Fruit fly (Drosophila melanogaster) whole organism, embryonic: ENCODE measurements around the gene Send2.

Experiments used
- Asciz ChIP-seq: fragments of 200-800 bp; sonication (Bioruptor generic); optimal IDR thresholded peaks from 2 replicates; lab custom pipeline; 2017; ENCODE audit warnings: missing biosample characterization, mild to moderate bottlenecking, missing genetic modification characterization, missing genetic modification reagents
- Atf-2 ChIP-seq: fragments of 200-800 bp; sonication (Bioruptor generic); optimal IDR thresholded peaks from 2 replicates; lab custom pipeline; 2016; ENCODE audit warnings: missing biosample characterization, missing genetic modification characterization
- Blimp-1 ChIP-seq: fragments of 200-800 bp; sonication (Bioruptor generic); optimal IDR thresholded peaks from 3 replicates; lab custom pipeline; 2018; ENCODE audit warnings: missing biosample characterization, missing genetic modification characterization, mild to moderate bottlenecking, moderate library complexity, missing genetic modification reagents
- CG10979 ChIP-seq: fragments of 200-800 bp; sonication (Bioruptor generic); optimal IDR thresholded peaks from 2 replicates; lab custom pipeline; 2018; ENCODE audit warnings: missing biosample characterization, mild to moderate bottlenecking, missing genetic modification characterization, moderate library complexity
- CG12104 ChIP-seq: fragments of 200-800 bp; sonication (Bioruptor generic); optimal IDR thresholded peaks from 3 replicates; lab custom pipeline; 2016; ENCODE audit warnings: missing biosample characterization, missing genetic modification characterization
- CG12391 ChIP-seq: fragments of 200-800 bp; sonication (Bioruptor generic); optimal IDR thresholded peaks from 3 replicates; lab custom pipeline; 2018; ENCODE audit warnings: missing biosample characterization, mild to moderate bottlenecking, missing genetic modification characterization, moderate library complexity
- CG14441 ChIP-seq: fragments of 200-800 bp; sonication (Bioruptor generic); IDR thresholded peaks from 2 replicates; pipeline ENCODE4 v1.3.6; 2022; ENCODE audit warnings: missing biosample characterization, missing genetic modification characterization
- CG14860 ChIP-seq: fragments of 200-800 bp; sonication (Bioruptor generic); IDR thresholded peaks from 3 replicates; pipeline ENCODE4 v1.3.6; 2022; ENCODE audit warnings: missing biosample characterization, missing genetic modification characterization; ENCODE audit not compliant: partially characterized antibody
- CG17568 ChIP-seq: fragments of 200-800 bp; sonication (Bioruptor generic); optimal IDR thresholded peaks from 2 replicates; lab custom pipeline; 2018; ENCODE audit warnings: missing biosample characterization, mild to moderate bottlenecking, missing genetic modification characterization, moderate library complexity
- CG17829 ChIP-seq: fragments of 200-800 bp; optimal IDR thresholded peaks from 2 replicates; lab custom pipeline; 2019; ENCODE audit warnings: missing biosample characterization, mild to moderate bottlenecking, missing genetic modification characterization, moderate library complexity
- CG1832 ChIP-seq: fragments of 200-800 bp; sonication (Bioruptor generic); optimal IDR thresholded peaks from 2 replicates; lab custom pipeline; 2017; ENCODE audit warnings: missing biosample characterization, mild to moderate bottlenecking, missing genetic modification characterization, inconsistent platforms
- CG31441 ChIP-seq: fragments of 200-800 bp; sonication (Bioruptor generic); IDR thresholded peaks from 2 replicates; pipeline ENCODE4 v1.3.6; 2022; ENCODE audit warnings: missing biosample characterization, missing genetic modification characterization
- CG34376 ChIP-seq: fragments of 200-800 bp; sonication (Bioruptor generic); optimal IDR thresholded peaks from 2 replicates; lab custom pipeline; 2018; ENCODE audit warnings: missing biosample characterization, mild to moderate bottlenecking, missing genetic modification characterization
- CG34422 ChIP-seq: fragments of 200-800 bp; sonication (Bioruptor generic); IDR thresholded peaks from 3 replicates; pipeline ENCODE4 v1.3.6; 2022; ENCODE audit warnings: missing biosample characterization, missing genetic modification characterization
- CG3847 ChIP-seq: fragments of 200-800 bp; sonication (Bioruptor generic); IDR thresholded peaks from 2 replicates; pipeline ENCODE4 v1.3.6; 2022; ENCODE audit warnings: missing biosample characterization, missing genetic modification characterization
- CG8281 ChIP-seq: fragments of 200-800 bp; sonication (Bioruptor generic); optimal IDR thresholded peaks from 2 replicates; lab custom pipeline; 2018; ENCODE audit warnings: missing biosample characterization, mild to moderate bottlenecking, missing genetic modification characterization, moderate library complexity
- Camta ChIP-seq: fragments of 200-800 bp; sonication (Bioruptor generic); optimal IDR thresholded peaks from 2 replicates; lab custom pipeline; 2016; ENCODE audit warnings: missing biosample characterization, missing genetic modification characterization
- D19A ChIP-seq: fragments of 200-800 bp; optimal IDR thresholded peaks from 3 replicates; lab custom pipeline; 2019; ENCODE audit warnings: missing biosample characterization, mild to moderate bottlenecking, missing genetic modification characterization, moderate library complexity
- Dad ChIP-seq: fragments of 200-800 bp; sonication (Bioruptor generic); optimal IDR thresholded peaks from 3 replicates; lab custom pipeline; 2016; ENCODE audit warnings: missing biosample characterization, missing genetic modification characterization
- Deaf1 ChIP-seq: fragments of 200-800 bp; optimal IDR thresholded peaks from 3 replicates; lab custom pipeline; 2019; ENCODE audit warnings: missing biosample characterization, mild to moderate bottlenecking, missing genetic modification characterization, moderate library complexity
- Fer1 ChIP-seq: fragments of 200-800 bp; sonication (Bioruptor generic); optimal IDR thresholded peaks from 2 replicates; lab custom pipeline; 2017; ENCODE audit warnings: missing biosample characterization, mild to moderate bottlenecking, missing genetic modification characterization
- Jarid2 ChIP-seq: fragments of 200-800 bp; sonication (Bioruptor generic); optimal IDR thresholded peaks from 3 replicates; lab custom pipeline; 2017; ENCODE audit warnings: mild to moderate bottlenecking, missing biosample characterization, missing genetic modification reagents, missing genetic modification characterization
- Med ChIP-seq: fragments of 200-800 bp; sonication (Bioruptor generic); peaks from one replicate; lab custom pipeline; 2016; ENCODE audit warnings: missing biosample characterization, missing genetic modification characterization, mild to moderate bottlenecking, inconsistent platforms, moderate library complexity
- NC2α ChIP-seq: fragments of 200-800 bp; sonication (Bioruptor generic); optimal IDR thresholded peaks from 2 replicates; lab custom pipeline; 2016; ENCODE audit warnings: missing biosample characterization, missing genetic modification characterization
- Nf-YC ChIP-seq: fragments of 200-800 bp; optimal IDR thresholded peaks from 3 replicates; lab custom pipeline; 2019; ENCODE audit warnings: missing biosample characterization, mild to moderate bottlenecking, missing genetic modification characterization, moderate library complexity
- Oli ChIP-seq: fragments of 200-800 bp; sonication (Bioruptor generic); optimal IDR thresholded peaks from 2 replicates; lab custom pipeline; 2018; ENCODE audit warnings: missing biosample characterization, mild to moderate bottlenecking, missing genetic modification characterization, moderate library complexity
- Opbp ChIP-seq: fragments of 200-800 bp; sonication (Bioruptor generic); IDR thresholded peaks from 3 replicates; pipeline ENCODE4 v1.3.6; 2022; ENCODE audit warnings: missing biosample characterization, missing genetic modification characterization; ENCODE audit not compliant: partially characterized antibody
- PHDP ChIP-seq: fragments of 200-800 bp; sonication (Bioruptor generic); optimal IDR thresholded peaks from 3 replicates; lab custom pipeline; 2018; ENCODE audit warnings: missing biosample characterization, mild to moderate bottlenecking, missing genetic modification characterization, moderate library complexity
- Ptx1 ChIP-seq: fragments of 200-800 bp; sonication (Bioruptor generic); IDR thresholded peaks from 2 replicates; pipeline ENCODE4 v1.3.6; 2022; ENCODE audit warnings: missing biosample characterization, missing genetic modification characterization
- Rfx ChIP-seq: fragments of 200-800 bp; sonication (Bioruptor generic); IDR thresholded peaks from 2 replicates; pipeline ENCODE4 v1.3.6; 2022; ENCODE audit warnings: missing biosample characterization, missing genetic modification characterization
- Sin3A ChIP-seq: fragments of >200 bp; optimal IDR thresholded peaks from 2 replicates; lab custom pipeline; 2018
- Ssrp ChIP-seq: fragments of 200-800 bp; sonication (Bioruptor generic); optimal IDR thresholded peaks from 2 replicates; lab custom pipeline; 2018; ENCODE audit warnings: missing biosample characterization, mild to moderate bottlenecking, missing genetic modification characterization, moderate library complexity
- bsh ChIP-seq, 2 experiments: fragments of 200-800 bp; sonication (Bioruptor generic); optimal IDR thresholded peaks; 2 replicates each; lab custom pipeline; 2017 to 2018; ENCODE audit warnings: mild to moderate bottlenecking in 2 of 2, missing biosample characterization in 2 of 2, missing genetic modification characterization in 2 of 2, moderate library complexity in 1 of 2
- da ChIP-seq: fragments of 200-800 bp; sonication (Bioruptor generic); optimal IDR thresholded peaks from 2 replicates; lab custom pipeline; 2016; ENCODE audit warnings: missing biosample characterization, missing genetic modification characterization
- dm ChIP-seq: fragments of 200-800 bp; sonication (Bioruptor generic); optimal IDR thresholded peaks from 3 replicates; lab custom pipeline; 2016; ENCODE audit warnings: missing biosample characterization, missing genetic modification characterization
- gt ChIP-seq: fragments of 200-800 bp; sonication (Bioruptor generic); IDR thresholded peaks from 2 replicates; pipeline ENCODE4 v1.3.6; 2022; ENCODE audit warnings: missing biosample characterization, missing genetic modification characterization
- hth ChIP-seq: fragments of >200 bp; optimal IDR thresholded peaks from 2 replicates; lab custom pipeline; 2017; ENCODE audit warnings: inconsistent platforms
- inv ChIP-seq: fragments of 200-800 bp; sonication (Bioruptor generic); IDR thresholded peaks from 2 replicates; pipeline ENCODE4 v1.3.6; 2022; ENCODE audit warnings: missing biosample characterization, missing genetic modification characterization; ENCODE audit not compliant: partially characterized antibody
- lab ChIP-seq: fragments of 200-800 bp; sonication (Bioruptor generic); optimal IDR thresholded peaks from 3 replicates; lab custom pipeline; 2017; ENCODE audit warnings: missing biosample characterization, missing genetic modification characterization, mild to moderate bottlenecking, moderate library complexity, missing genetic modification reagents
- lola ChIP-seq, 3 experiments: fragments of >200 bp in 2 of 3; fragments of 200-800 bp in 1 of 3; sonication (Bioruptor generic) in 1 of 3; optimal IDR thresholded peaks; 2 replicates each; lab custom pipeline; 2017 to 2019; ENCODE audit warnings: missing biosample characterization in 3 of 3, missing genetic modification characterization in 3 of 3, mild to moderate bottlenecking in 1 of 3, moderate library complexity in 1 of 3
- luna ChIP-seq: fragments of 200-800 bp; sonication (Bioruptor generic); optimal IDR thresholded peaks from 2 replicates; lab custom pipeline; 2016; ENCODE audit warnings: missing biosample characterization, missing genetic modification characterization
- odd ChIP-seq: fragments of 200-800 bp; sonication (Bioruptor generic); optimal IDR thresholded peaks from 2 replicates; lab custom pipeline; 2017; ENCODE audit warnings: missing biosample characterization, mild to moderate bottlenecking, missing genetic modification characterization
- onecut ChIP-seq: fragments of 200-800 bp; sonication (Bioruptor generic); IDR thresholded peaks from 2 replicates; pipeline ENCODE4 v1.3.6; 2022; ENCODE audit warnings: missing biosample characterization, missing genetic modification characterization
- prd ChIP-seq, 3 experiments: fragments of >200 bp in 2 of 3; fragments of 200-800 bp in 1 of 3; sonication (Bioruptor generic) in 1 of 3; optimal IDR thresholded peaks in 2 of 3; IDR thresholded peaks in 1 of 3; 2 replicates in 2 of 3; 3 replicates in 1 of 3; pipeline versions ENCODE4 v1.3.6 to Lab custom; 2017 to 2022; ENCODE audit warnings: missing biosample characterization in 1 of 3, missing genetic modification characterization in 1 of 3
- shn ChIP-seq: fragments of 200-800 bp; sonication (Bioruptor generic); optimal IDR thresholded peaks from 3 replicates; lab custom pipeline; 2016; ENCODE audit warnings: missing biosample characterization, missing genetic modification characterization
- sim ChIP-seq: fragments of 200-800 bp; sonication (Bioruptor generic); IDR thresholded peaks from 2 replicates; pipeline ENCODE4 v1.3.6; 2022; ENCODE audit warnings: missing biosample characterization, missing genetic modification characterization
- usp ChIP-seq: fragments of >200 bp; optimal IDR thresholded peaks from 2 replicates; lab custom pipeline; 2017; ENCODE audit warnings: missing biosample characterization, missing genetic modification characterization
- zen2 ChIP-seq: fragments of 200-800 bp; sonication (Bioruptor generic); IDR thresholded peaks from 3 replicates; pipeline ENCODE4 v1.3.6; 2022; ENCODE audit warnings: missing biosample characterization, missing genetic modification characterization; ENCODE audit not compliant: partially characterized antibody

Gene Send2

DNA sequence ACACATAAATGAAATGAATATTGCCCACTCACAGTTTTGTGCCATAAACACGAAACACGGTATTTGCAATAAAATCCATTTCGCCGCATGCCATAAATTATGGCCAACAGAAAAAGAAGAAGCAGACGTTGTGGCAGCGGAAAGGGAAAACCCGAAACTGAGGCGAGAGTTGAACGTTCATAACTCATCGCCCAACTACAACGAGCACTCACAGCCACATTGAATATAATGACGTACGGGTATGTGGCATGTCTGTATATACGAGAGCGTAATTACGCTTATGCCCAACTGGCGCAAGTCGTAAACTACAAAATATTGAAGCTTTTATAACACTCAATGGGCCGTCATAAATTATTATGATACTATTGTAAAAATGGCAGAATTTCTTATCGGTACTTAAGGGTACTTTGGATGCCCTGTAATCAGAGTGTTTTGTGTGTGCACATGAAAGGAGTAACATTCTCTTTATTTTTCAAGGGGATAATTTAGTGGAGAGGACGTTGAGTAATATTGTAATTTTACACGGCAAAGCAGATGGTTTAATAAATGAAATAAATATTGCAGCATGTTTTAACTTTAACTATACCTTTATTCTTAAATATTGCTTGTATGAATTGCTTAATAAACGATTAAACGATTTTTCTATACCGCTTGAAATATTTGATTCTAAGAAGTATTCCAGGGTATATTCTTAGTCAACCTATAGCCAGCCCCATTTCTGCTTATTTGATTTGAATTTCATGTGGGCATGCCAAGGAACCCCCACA, 48.0 kb upstream of the Send2 start (continued):
- no peak for TF ChIP-seq Dad
- no peak for TF ChIP-seq NC2α
- TF ChIP-seq lola (GFP tag; optimal IDR thresholded peaks at IDR 0.05; lab: Kevin White, UChicago), result no peak
- peak; percentile 44 for TF ChIP-seq Oli (tag; lab: Kevin White, UChicago)
- TF ChIP-seq shn (GFP tag; lab: Kevin White, UChicago), result no peak
- TF ChIP-seq Med (GFP tag; lab: Kevin White, UChicago), result peak; percentile 32
- no peak for TF ChIP-seq Ptx1 (GFP tag; lab: Robert Waterston, UW)
- no peak for TF ChIP-seq prd (optimal IDR thresholded peaks at IDR 0.05; lab: Kevin White, UChicago)
- peak; percentile 31; the same call in 1 of the 3 replicates for TF ChIP-seq prd (GFP tag; IDR thresholded peaks at IDR 0.05; lab: Robert Waterston, UW)
- peak; percentile 53 for TF ChIP-seq Asciz (GFP tag; lab: Kevin White, UChicago)
- TF ChIP-seq CG12104, result no peak
- peak; percentile 56 for TF ChIP-seq lab (GFP tag; lab: Kevin White, UChicago)
- TF ChIP-seq Rfx (GFP tag; lab: Robert Waterston, UW), result no peak
- 0 out of 2 replicates have a peak, but pooled peaks have one; percentile 3 for TF ChIP-seq onecut
- no peak for TF ChIP-seq zen2 (GFP tag; lab: Robert Waterston, UW)
- peak; percentile 75 for TF ChIP-seq CG31441 (GFP tag; lab: Robert Waterston, UW)
- TF ChIP-seq Fer1 (GFP tag; lab: Kevin White, UChicago), result peak; percentile 12
- TF ChIP-seq CG10979 (tag; lab: Kevin White, UChicago), result peak; percentile 41
- TF ChIP-seq bsh (GFP tag; optimal IDR thresholded peaks at IDR 0.05; lab: Kevin White, UChicago), result peak in 1 of 2 experiments; percentile 24
- no peak for TF ChIP-seq Sin3A (lab: Kevin White, UChicago)
- TF ChIP-seq luna, result no peak
- peak; percentile 33; the same call in 1 of the 2 replicates for TF ChIP-seq CG14441
- TF ChIP-seq CG17568 (GFP tag; lab: Kevin White, UChicago), result peak; percentile 23
- TF ChIP-seq Camta (GFP tag; lab: Kevin White, UChicago), result no peak
- no peak for TF ChIP-seq inv
- TF ChIP-seq Jarid2 (GFP tag; lab: Kevin White, UChicago), result peak; percentile 5
- 0 out of 2 replicates have a peak, but pooled peaks have one; percentile 7 for TF ChIP-seq CG3847
- TF ChIP-seq Nf-YC (tag; lab: Kevin White, UChicago), result peak; percentile 51
- no peak for TF ChIP-seq gt
- TF ChIP-seq dm (GFP tag; lab: Kevin White, UChicago), result no peak
- no peak for TF ChIP-seq Atf-2 (GFP tag; lab: Kevin White, UChicago)
- peak; percentile 68 for TF ChIP-seq CG34376
- TF ChIP-seq usp (GFP tag; lab: Kevin White, UChicago), result no peak
- no peak for TF ChIP-seq CG1832 (GFP tag; lab: Kevin White, UChicago)
- no peak for TF ChIP-seq Blimp-1 (GFP tag; lab: Kevin White, UChicago)
- peak; percentile 49 for TF ChIP-seq D19A (tag; lab: Kevin White, UChicago)
- no peak for TF ChIP-seq CG14860 (GFP tag; lab: Robert Waterston, UW)
- 0 out of 3 replicates have a peak, but pooled peaks have one; percentile 9 for TF ChIP-seq Opbp (GFP tag; lab: Robert Waterston, UW)
- peak; percentile 35; the same call in 1 of the 2 replicates for TF ChIP-seq sim (GFP tag; lab: Robert Waterston, UW)
- no peak for TF ChIP-seq da (GFP tag; lab: Kevin White, UChicago)
- TF ChIP-seq odd (GFP tag; lab: Kevin White, UChicago), result peak; percentile 18
- TF ChIP-seq CG34422 (GFP tag; lab: Robert Waterston, UW), result no peak
- no peak for TF ChIP-seq hth (lab: Kevin White, UChicago)
- TF ChIP-seq CG17829, result peak; percentile 26
- no peak for TF ChIP-seq Ssrp (tag; lab: Kevin White, UChicago)
- peak; percentile 67 for TF ChIP-seq CG8281 (tag; lab: Kevin White, UChicago)
- peak; percentile 63 for TF ChIP-seq PHDP (tag; lab: Kevin White, UChicago)
- TF ChIP-seq Deaf1, result peak; percentile 26
- TF ChIP-seq CG12391 (tag; lab: Kevin White, UChicago), result peak; percentile 6
